Worm (Caenorhabditis elegans): ENCODE measurements around the gene cal-5.

DNA sequence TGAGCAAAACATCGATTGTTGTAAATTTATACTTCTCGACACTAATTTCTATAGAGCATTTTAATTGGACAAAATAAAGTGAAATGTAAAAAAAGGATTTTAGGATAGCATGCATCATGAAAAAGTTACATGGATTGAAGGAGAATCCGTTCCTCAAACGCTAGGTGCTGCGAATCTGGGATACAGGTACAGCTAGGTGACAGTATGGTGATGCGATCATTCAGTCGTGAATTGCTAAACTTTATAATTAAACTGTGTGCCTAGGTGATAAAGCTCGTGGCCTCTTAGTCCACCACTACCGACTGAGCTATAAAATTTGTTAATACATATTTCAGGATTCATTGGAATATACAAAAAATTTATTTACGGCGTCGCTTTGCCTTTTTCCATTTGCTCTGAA lies 11.2 kb downstream of the cal-5 start:
- no peak for TF ChIP-seq ceh-40 (GFP tag; IDR thresholded peaks at IDR 0.05)
- TF ChIP-seq akir-1 (GFP tag; optimal IDR thresholded peaks at IDR 0.05), result no peak
